Worm (Caenorhabditis elegans) whole organism, midembryonic: ENCODE results near the gene F19C6.3.

ENCODE experiments used
- T22C8.4 ChIP-seq: fragments of 200-800 bp; sonication (Bioruptor generic); IDR thresholded peaks from 2 replicates; pipeline ENCODE4 v1.3.6; 2022; ENCODE audit warnings: missing genetic modification characterization, missing compliant biosample characterization
- flt-1 ChIP-seq: fragments of 200-800 bp; sonication (Bioruptor generic); IDR thresholded peaks from 2 replicates; pipeline ENCODE4 v1.3.6; 2022; ENCODE audit warnings: missing genetic modification characterization, missing compliant biosample characterization
- med-1 ChIP-seq: sonication (generic microtip); optimal IDR thresholded peaks from 2 replicates; lab custom pipeline; 2017; ENCODE audit warnings: missing genetic modification characterization, mild to moderate bottlenecking, missing compliant biosample characterization, antibody characterized with exemption, missing genetic modification reagents; ENCODE audit not compliant: insufficient read depth
- ref-1 ChIP-seq: fragments of 200-800 bp; sonication (Bioruptor generic); conservative IDR thresholded peaks from 2 replicates; pipeline ENCODE4 v1.3.6; 2022; ENCODE audit warnings: missing genetic modification reagents, missing genetic modification characterization, missing compliant biosample characterization
- ztf-23 ChIP-seq: fragments of 200-800 bp; sonication (Bioruptor generic); IDR thresholded peaks from 2 replicates; pipeline ENCODE4 v1.3.6; 2022; ENCODE audit warnings: missing genetic modification reagents, missing genetic modification characterization, missing compliant biosample characterization
- ztf-29 ChIP-seq: fragments of 200-800 bp; sonication (Bioruptor generic); IDR thresholded peaks from 2 replicates; pipeline ENCODE4 v1.3.6; 2022; ENCODE audit warnings: missing genetic modification reagents, missing genetic modification characterization, missing compliant biosample characterization

DNA sequence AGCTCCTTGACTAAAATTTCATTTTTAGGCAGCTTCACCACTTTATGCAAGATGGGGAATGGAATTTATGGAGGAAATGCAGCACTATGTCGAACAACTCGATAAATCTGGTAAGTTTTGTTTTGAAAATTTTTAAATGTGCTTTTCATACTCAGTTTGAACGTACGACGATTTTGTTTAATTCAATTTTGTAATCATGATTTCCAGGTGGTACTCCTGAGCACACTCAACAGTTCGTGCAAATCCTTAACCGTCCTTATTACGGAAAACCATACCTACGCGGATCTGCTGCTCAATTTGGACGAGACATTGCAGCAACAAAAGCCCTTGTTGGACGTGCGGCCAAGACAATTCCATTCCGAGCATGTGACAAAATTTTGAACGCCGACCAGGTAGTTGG, 46.0 kb downstream of the F19C6.3 start:
- TF ChIP-seq T22C8.4 (GFP tag; lab: Robert Waterston, UW) (no peak), flt-1 (no peak), ztf-29 (GFP tag; lab: Robert Waterston, UW) (no peak), ref-1 (GFP tag; lab: Robert Waterston, UW) (no peak), ztf-23 (GFP tag; lab: Robert Waterston, UW) (no peak), med-1 (GFP tag; lab: Kevin White, UChicago) (no peak)
